Worm (Caenorhabditis elegans): ENCODE measurements around the gene F41G3.20.
"Not testable (repeated sequence)": the region's sequence is repeated elsewhere in the genome, so short reads cannot be mapped to it uniquely, and the experiment has no call there.

The F41G3.20 gene

ce11 chrII:6776418-6777034, 25.7 kb upstream of the F41G3.20 start, which contains the start of gene ssup-72 (continued):
- TF ChIP-seq isw-1 (GFP tag; IDR thresholded peaks at IDR 0.05), result peak; percentile 50
- TF ChIP-seq ama-1 (optimal IDR thresholded peaks at IDR 0.05), result no peak
- TF ChIP-seq hlh-17 (GFP tag; optimal IDR thresholded peaks at IDR 0.05; ENCODE audit: borderline replicate concordance), result no peak
- no peak for TF ChIP-seq zip-4 (GFP tag; optimal IDR thresholded peaks at IDR 0.05)
- peak in 1 of 2 experiments; percentile 88 for TF ChIP-seq ztf-11 (tag; optimal IDR thresholded peaks at IDR 0.05)
- no peak for TF ChIP-seq ceh-63 (GFP tag; optimal IDR thresholded peaks at IDR 0.05)
- TF ChIP-seq unc-130 (tag; optimal IDR thresholded peaks at IDR 0.05), result peak; percentile 76
- TF ChIP-seq snpc-4 (tag; optimal IDR thresholded peaks at IDR 0.05), result peak; percentile 41
- no peak for TF ChIP-seq ces-1 (GFP tag; optimal IDR thresholded peaks at IDR 0.05)
- TF ChIP-seq nhr-76 (tag; optimal IDR thresholded peaks at IDR 0.05), result no peak

ce11 chrII:6775076-6775475, 24.2 kb upstream of the F41G3.20 start, which contains the start of gene agr-1:
TSS of gene agr-1 (minus strand) at chrII:6775176.
- not testable (repeated sequence) for TF ChIP-seq swsn-7 (tag; optimal IDR thresholded peaks at IDR 0.05); pag-3 (tag; optimal IDR thresholded peaks at IDR 0.05; ENCODE audit: borderline replicate concordance, insufficient read depth); egl-13 (tag; optimal IDR thresholded peaks at IDR 0.05)

- TF ChIP-seq C16A3.4 (tag; optimal IDR thresholded peaks at IDR 0.05) (no peak), egl-13 (tag; optimal IDR thresholded peaks at IDR 0.05) (no peak), nhr-11 (tag; optimal IDR thresholded peaks at IDR 0.05) (no peak), pqm-1 (tag; optimal IDR thresholded peaks at IDR 0.05) (no peak), nhr-71 (tag; optimal IDR thresholded peaks at IDR 0.05) (no peak), fkh-10 (GFP tag; optimal IDR thresholded peaks at IDR 0.05) (peak; percentile 32), nhr-12 (tag; optimal IDR thresholded peaks at IDR 0.05) (no peak), lin-14 (GFP tag; optimal IDR thresholded peaks at IDR 0.05) (peak; percentile 47)
Measured at ce11 chrII:6772482-6772881, 21.7 kb upstream of the F41G3.20 start.

ce11 chrII:6770030-6770429, 19.2 kb upstream of the F41G3.20 start:
- TF ChIP-seq nhr-28 (tag; optimal IDR thresholded peaks at IDR 0.05) (no peak), mab-9 (GFP tag; IDR thresholded peaks at IDR 0.05) (no peak), ama-1 (optimal IDR thresholded peaks at IDR 0.05) (no peak), tbx-2 (tag; optimal IDR thresholded peaks at IDR 0.05) (no peak)

- no peak for TF ChIP-seq grh-1 (GFP tag; IDR thresholded peaks at IDR 0.05)
- TF ChIP-seq nhr-76 (tag; optimal IDR thresholded peaks at IDR 0.05), result no peak
- no peak for TF ChIP-seq fkh-10 (GFP tag; optimal IDR thresholded peaks at IDR 0.05)
- no peak for TF ChIP-seq dsc-1 (tag; optimal IDR thresholded peaks at IDR 0.05)
- no peak for TF ChIP-seq rnt-1 (tag; optimal IDR thresholded peaks at IDR 0.05)
Measured at ce11 chrII:6768014-6768413, 17.2 kb upstream of the F41G3.20 start, which contains the start of gene F41G3.18. TSS of gene F41G3.18 (plus strand) at chrII:6768314.

- TF ChIP-seq lin-14 (GFP tag; optimal IDR thresholded peaks at IDR 0.05) (peak; percentile 2), fkh-4 (tag; optimal IDR thresholded peaks at IDR 0.05; ENCODE audit: borderline replicate concordance) (no peak)
Measured at ce11 chrII:6764734-6765133, 13.9 kb upstream of the F41G3.20 start, which contains the start of gene nlp-50. TSS of gene nlp-50 (plus strand) at chrII:6765034.

- no peak for TF ChIP-seq elt-3 (tag; optimal IDR thresholded peaks at IDR 0.05)
- no peak for TF ChIP-seq blmp-1 (tag; optimal IDR thresholded peaks at IDR 0.05)
- TF ChIP-seq isw-1 (GFP tag; IDR thresholded peaks at IDR 0.05), result no peak
- TF ChIP-seq unc-30 (tag; optimal IDR thresholded peaks at IDR 0.05), result no peak
- TF ChIP-seq aha-1 (tag; optimal IDR thresholded peaks at IDR 0.05), result no peak
- TF ChIP-seq egl-13 (tag; optimal IDR thresholded peaks at IDR 0.05), result no peak
- TF ChIP-seq fos-1 (tag; optimal IDR thresholded peaks at IDR 0.05), result no peak
- no peak for TF ChIP-seq lin-15B (tag; optimal IDR thresholded peaks at IDR 0.05)
- no peak for TF ChIP-seq pqm-1 (tag; optimal IDR thresholded peaks at IDR 0.05)
- TF ChIP-seq C04F5.9 (tag; optimal IDR thresholded peaks at IDR 0.05), result no peak
- no peak for TF ChIP-seq ceh-82 (tag; optimal IDR thresholded peaks at IDR 0.05)
- TF ChIP-seq efl-3 (GFP tag; optimal IDR thresholded peaks at IDR 0.05), result no peak
- TF ChIP-seq nhr-28 (tag; optimal IDR thresholded peaks at IDR 0.05), result no peak
- no peak for TF ChIP-seq C34B4.2 (tag; optimal IDR thresholded peaks at IDR 0.05)
- no peak for TF ChIP-seq nhr-85 (tag)
- TF ChIP-seq ceh-88 (GFP tag; IDR thresholded peaks at IDR 0.05), result no peak
- no peak for TF ChIP-seq fkh-8 (tag; optimal IDR thresholded peaks at IDR 0.05)
- TF ChIP-seq unc-62 (GFP tag; optimal IDR thresholded peaks at IDR 0.05), result no peak
- no peak for TF ChIP-seq snpc-4 (tag; optimal IDR thresholded peaks at IDR 0.05)
Measured at ce11 chrII:6756232-6756631, 5.4 kb upstream of the F41G3.20 start, which contains the start of gene F41G3.3. TSS of gene F41G3.3 (plus strand) at chrII:6756532.

Data from whole organism, L1 larva.